Worm (Caenorhabditis elegans): ENCODE measurements around the gene ZK177.1.
A peak's percentile ranks its signal among the peaks of the same experiment; 100 is the strongest.

Gene ZK177.1

DNA sequence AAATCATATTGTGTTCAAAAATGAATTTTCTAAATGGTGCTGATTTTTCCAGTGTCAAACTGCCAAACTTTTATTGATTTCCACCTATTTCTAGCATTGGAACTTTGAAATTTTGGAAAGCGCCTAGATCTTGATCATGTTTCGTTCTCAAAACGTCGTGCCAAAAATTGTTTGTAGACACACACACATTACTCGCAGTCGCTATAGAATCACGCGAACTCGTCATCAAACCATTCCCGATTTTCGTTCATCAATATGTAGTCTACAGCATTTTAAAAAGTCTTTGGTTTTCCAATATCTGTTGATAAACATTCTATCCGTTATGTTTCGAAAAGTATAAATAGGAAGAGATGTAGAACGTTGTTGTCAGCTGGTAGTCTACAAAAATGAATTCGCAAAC is 42.3 kb downstream of the ZK177.1 start, which contains the start of the genes C17C3.1 and C17C3.15:
Gene C17C3.1, plus strand, starts transcription at position 301 of the 400 bp plus-strand sequence.
Gene C17C3.15, plus strand, starts transcription at position 383 of the 400 bp plus-strand sequence.
- TF ChIP-seq nhr-28 (tag; optimal IDR thresholded peaks at IDR 0.05) (peak; percentile 76), nhr-10 (tag; optimal IDR thresholded peaks at IDR 0.05) (no peak)

DNA sequence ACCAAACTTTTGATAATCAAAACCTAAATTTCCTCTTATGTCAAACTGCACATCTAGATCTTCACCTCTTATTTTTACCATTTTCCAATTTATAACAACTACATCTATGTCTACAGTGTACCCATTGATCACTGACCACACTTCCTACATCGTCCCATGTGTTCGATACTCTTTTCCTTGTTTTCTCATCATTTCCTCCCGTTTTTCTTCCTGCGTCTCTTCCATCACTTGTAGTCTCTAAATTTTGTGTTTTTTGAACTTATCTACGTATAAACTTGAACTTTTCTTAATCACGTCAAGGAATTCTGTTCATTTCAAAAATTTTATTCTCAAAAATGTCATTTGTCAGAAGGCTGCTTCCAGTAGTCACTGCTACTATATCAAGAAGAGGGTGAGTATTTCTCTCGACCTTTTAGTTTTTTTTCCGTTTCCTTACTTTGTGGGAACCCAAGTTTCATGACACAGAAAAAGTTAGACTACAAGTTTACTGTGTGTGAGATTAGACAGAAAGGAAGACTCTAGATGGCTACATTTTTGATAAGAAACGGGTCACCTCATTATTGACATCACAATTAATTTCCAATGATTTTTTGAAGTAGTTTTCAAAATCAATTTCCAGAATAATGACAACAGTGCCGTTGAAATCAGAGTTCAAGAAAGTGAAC is 44.3 kb downstream of the ZK177.1 start:
- TF ChIP-seq mdl-1 (tag; optimal IDR thresholded peaks at IDR 0.05) (peak in 1 of 2 experiments; percentile 46), dve-1 (tag; optimal IDR thresholded peaks at IDR 0.05; ENCODE audit: insufficient read depth) (peak; percentile 55), mep-1 (tag; optimal IDR thresholded peaks at IDR 0.05) (peak; percentile 57), ceh-20 (GFP tag; IDR thresholded peaks at IDR 0.05) (peak; percentile 49; the same call in 1 of the 2 replicates), aha-1 (tag) (peak; percentile 82), mxl-3 (GFP tag; optimal IDR thresholded peaks at IDR 0.05) (peak; percentile 6), pha-4 (GFP tag; IDR thresholded peaks at IDR 0.05) (no peak), pha-4 (tag; optimal IDR thresholded peaks at IDR 0.05) (no peak), F44E2.7 (GFP tag; IDR thresholded peaks at IDR 0.05) (no peak), rbr-2 (tag; optimal IDR thresholded peaks at IDR 0.05) (no peak), hlh-11 (tag; optimal IDR thresholded peaks at IDR 0.05) (peak; percentile 64), nhr-6 (tag; optimal IDR thresholded peaks at IDR 0.05) (peak; percentile 19), lin-1 (GFP tag; IDR thresholded peaks at IDR 0.05) (peak; percentile 32; the same call in 1 of the 2 replicates), nhr-28 (tag; optimal IDR thresholded peaks at IDR 0.05) (peak; percentile 91), nhr-111 (GFP tag; optimal IDR thresholded peaks at IDR 0.05) (no peak), lin-13 (GFP tag; optimal IDR thresholded peaks at IDR 0.05) (peak; percentile 7), cey-2 (tag; optimal IDR thresholded peaks at IDR 0.05; ENCODE audit: borderline replicate concordance, insufficient read depth) (peak; percentile 71), mes-2 (tag; optimal IDR thresholded peaks at IDR 0.05; ENCODE audit: poor library complexity, severe bottlenecking) (peak; percentile 22), hif-1 (tag; optimal IDR thresholded peaks at IDR 0.05) (no peak), ama-1 (optimal IDR thresholded peaks at IDR 0.05) (no peak), nhr-48 (tag; optimal IDR thresholded peaks at IDR 0.05) (peak; percentile 58), T20F7.1 (GFP tag; optimal IDR thresholded peaks at IDR 0.05) (peak; percentile 13), dpl-1 (GFP tag; optimal IDR thresholded peaks at IDR 0.05) (peak; percentile 22), nhr-25 (tag; optimal IDR thresholded peaks at IDR 0.05; ENCODE audit: borderline replicate concordance, insufficient read depth) (peak; percentile 61), hlh-30 (tag; optimal IDR thresholded peaks at IDR 0.05; ENCODE audit: insufficient read depth) (peak; percentile 52), nhr-10 (tag; optimal IDR thresholded peaks at IDR 0.05) (peak; percentile 87), lsy-2 (tag; optimal IDR thresholded peaks at IDR 0.05) (peak in 1 of 2 experiments; percentile 60), daf-16 (GFP tag; optimal IDR thresholded peaks at IDR 0.05) (peak in 1 of 2 experiments; percentile 0), daf-16 (tag; optimal IDR thresholded peaks at IDR 0.05) (peak; percentile 75), R02D3.7 (tag; optimal IDR thresholded peaks at IDR 0.05) (no peak), set-16 (GFP tag; IDR thresholded peaks at IDR 0.05) (no peak), zfp-3 (GFP tag; conservative IDR thresholded peaks at IDR 0.05) (no peak), hmg-1.1 (GFP tag; IDR thresholded peaks at IDR 0.05) (peak; percentile 51), dmd-6 (GFP tag; IDR thresholded peaks at IDR 0.05) (peak; percentile 57)

DNA sequence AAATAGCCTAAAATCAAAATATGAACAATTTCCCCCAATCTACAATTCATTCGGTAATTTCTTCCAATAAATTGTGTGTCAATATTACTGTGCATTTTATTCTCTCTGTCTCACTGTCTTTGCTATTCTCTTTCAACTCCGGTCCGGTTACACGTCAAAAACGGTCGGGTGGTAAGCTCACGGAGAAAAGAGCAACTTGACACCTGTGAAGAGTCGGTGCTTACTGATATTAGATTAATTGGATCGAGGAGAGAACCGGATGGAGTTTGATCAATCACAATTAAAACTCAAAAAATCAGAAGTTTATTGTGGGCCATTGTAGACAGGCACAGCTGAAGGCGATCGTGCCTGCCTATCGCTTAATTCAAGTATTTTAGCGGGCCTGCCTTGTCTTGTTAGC is 47.0 kb downstream of the ZK177.1 start:
- TF ChIP-seq ceh-32 (tag; optimal IDR thresholded peaks at IDR 0.05; ENCODE audit: poor library complexity) (no peak), php-3 (GFP tag; IDR thresholded peaks at IDR 0.05) (no peak), mes-2 (tag; optimal IDR thresholded peaks at IDR 0.05; ENCODE audit: poor library complexity, severe bottlenecking) (no peak), mdt-29 (GFP tag; IDR thresholded peaks at IDR 0.05) (0 out of 2 replicates have a peak, but pooled peaks have one; percentile 7), Y105C5A.15 (GFP tag; IDR thresholded peaks at IDR 0.05) (0 out of 2 replicates have a peak, but pooled peaks have one; percentile 32), R02D3.7 (tag; optimal IDR thresholded peaks at IDR 0.05) (no peak), spr-1 (tag; optimal IDR thresholded peaks at IDR 0.05) (no peak), dmd-6 (GFP tag; IDR thresholded peaks at IDR 0.05) (peak; percentile 38), sdz-12 (GFP tag; optimal IDR thresholded peaks at IDR 0.05) (no peak), jun-1 (tag; optimal IDR thresholded peaks at IDR 0.05) (no peak), dve-1 (tag; optimal IDR thresholded peaks at IDR 0.05; ENCODE audit: insufficient read depth) (peak; percentile 17), lsy-2 (tag; optimal IDR thresholded peaks at IDR 0.05) (peak in 1 of 2 experiments; percentile 30), tra-1 (GFP tag; IDR thresholded peaks at IDR 0.05) (peak; percentile 21; the same call in 1 of the 2 replicates), nhr-25 (tag; optimal IDR thresholded peaks at IDR 0.05; ENCODE audit: borderline replicate concordance, insufficient read depth) (no peak), Y5F2A.4 (GFP tag; optimal IDR thresholded peaks at IDR 0.05) (no peak), ztf-7 (tag; optimal IDR thresholded peaks at IDR 0.05) (no peak), ctbp-1 (GFP tag; IDR thresholded peaks at IDR 0.05) (0 out of 2 replicates have a peak, but pooled peaks have one; percentile 15), arid-1 (GFP tag; conservative IDR thresholded peaks at IDR 0.05) (no peak)
